Fruit fly (Drosophila melanogaster) Kc167 (cell line): ENCODE results near the gene Spindly.

Experiments used
- Myc ChIP-seq: fragments of >200 bp; optimal IDR thresholded peaks from 2 replicates; lab custom pipeline; 2017; ENCODE audit warnings: missing external identifiers
- Sin3A ChIP-seq: fragments of >200 bp; optimal IDR thresholded peaks from 2 replicates; lab custom pipeline; 2018; ENCODE audit warnings: missing external identifiers
- insv ChIP-seq: fragments of >200 bp; optimal IDR thresholded peaks from 3 replicates; lab custom pipeline; 2018; ENCODE audit warnings: missing external identifiers
- ttk ChIP-seq: sonication (Bioruptor generic); optimal IDR thresholded peaks from 2 replicates; lab custom pipeline; 2017; ENCODE audit warnings: missing external identifiers

DNA sequence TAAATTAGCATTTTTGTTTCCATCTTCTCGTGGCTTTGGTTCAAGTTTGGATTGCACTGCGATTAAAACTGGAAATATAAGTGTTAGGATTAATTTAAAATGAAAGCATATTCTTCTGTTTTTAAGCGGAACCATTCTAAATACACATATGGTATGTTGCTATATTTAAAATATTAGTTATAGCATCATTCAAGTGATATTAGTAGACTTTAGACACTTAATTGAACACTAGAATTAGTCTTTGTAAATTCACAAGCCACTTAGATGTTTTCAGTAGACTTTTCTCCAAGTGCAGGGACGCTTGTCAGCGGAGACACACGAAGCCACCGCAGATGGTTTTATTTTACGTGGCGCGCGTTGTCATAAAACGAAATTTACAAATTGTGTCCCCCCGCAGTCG lies 39.8 kb upstream of the Spindly start:
- no peak for TF ChIP-seq Myc (lab: Kevin White, UChicago)
- no peak for TF ChIP-seq insv
- TF ChIP-seq ttk = no peak
- no peak for TF ChIP-seq Sin3A (lab: Kevin White, UChicago)
